Fruit fly (Drosophila melanogaster): ENCODE data around the gene CG4830.

DNA sequence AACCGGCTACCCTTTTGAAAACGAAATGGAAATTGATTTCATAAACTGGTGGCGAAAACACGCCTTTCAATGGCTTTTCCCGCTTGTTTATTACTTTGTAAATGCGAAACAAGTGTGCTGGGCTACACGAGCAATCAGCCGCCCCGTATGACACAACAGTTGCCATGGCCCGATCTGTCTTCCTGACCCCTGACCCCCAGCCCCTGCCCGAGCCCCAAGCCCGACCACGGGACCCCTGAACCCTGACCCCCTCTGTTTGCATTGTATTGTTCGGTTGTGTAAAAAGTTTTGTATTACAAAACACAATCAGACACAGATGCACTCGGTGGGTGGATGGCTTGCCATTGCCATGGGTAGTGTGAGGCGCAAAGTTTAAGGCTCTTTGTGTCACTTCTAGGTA is 24.5 kb downstream of the CG4830 start:
- TF ChIP-seq tj (GFP tag; optimal IDR thresholded peaks at IDR 0.05) (no peak), CG11617 (GFP tag; optimal IDR thresholded peaks at IDR 0.05) (no peak), CG33017 (tag; optimal IDR thresholded peaks at IDR 0.05) (no peak), Crg-1 (GFP tag; optimal IDR thresholded peaks at IDR 0.05) (no peak), bab1 (GFP tag; optimal IDR thresholded peaks at IDR 0.05) (no peak), CG7045 (GFP tag; optimal IDR thresholded peaks at IDR 0.05) (no peak), Clk (GFP tag; optimal IDR thresholded peaks at IDR 0.05) (no peak), ovo (GFP tag; optimal IDR thresholded peaks at IDR 0.05) (no peak), Mnt (GFP tag; optimal IDR thresholded peaks at IDR 0.05) (no peak), toe (GFP tag; optimal IDR thresholded peaks at IDR 0.05) (no peak), CG7101 (tag; optimal IDR thresholded peaks at IDR 0.05) (no peak)
